Worm (Caenorhabditis elegans): ENCODE results near the gene Y38E10A.22.

DNA sequence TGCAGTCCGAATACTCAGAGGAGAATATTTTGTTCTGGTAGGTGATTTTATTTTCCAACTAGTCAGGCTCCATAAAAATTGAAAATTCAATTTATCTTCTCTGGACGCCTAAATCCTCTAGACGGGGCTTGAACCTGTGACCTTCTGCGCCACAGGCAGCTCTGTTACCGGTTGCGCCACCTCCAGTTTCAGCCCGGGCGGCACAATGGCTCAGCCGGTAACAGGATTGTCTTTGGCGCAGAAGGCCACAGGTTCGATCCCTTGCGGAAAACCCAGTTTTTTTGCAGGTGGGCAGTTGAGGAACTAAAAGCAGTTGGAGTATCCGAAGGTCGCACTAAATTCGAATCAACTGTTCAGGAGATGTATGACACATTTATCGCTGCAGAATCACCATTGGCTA is 7.7 kb downstream of the Y38E10A.22 start:
- no peak for TF ChIP-seq alr-1 (tag; optimal IDR thresholded peaks at IDR 0.05; ENCODE audit: borderline replicate concordance)
- TF ChIP-seq ztf-11 (tag; optimal IDR thresholded peaks at IDR 0.05) = no peak
- TF ChIP-seq zip-4 (GFP tag; optimal IDR thresholded peaks at IDR 0.05) = no peak
- TF ChIP-seq lir-3 (tag; optimal IDR thresholded peaks at IDR 0.05; ENCODE audit: poor library complexity) = no peak
- TF ChIP-seq fkh-10 (GFP tag; optimal IDR thresholded peaks at IDR 0.05) = no peak
- no peak for TF ChIP-seq C34B4.2 (tag; optimal IDR thresholded peaks at IDR 0.05)
- TF ChIP-seq ama-1 (optimal IDR thresholded peaks at IDR 0.05) = no peak
- no peak for TF ChIP-seq nhr-77 (tag; optimal IDR thresholded peaks at IDR 0.05)
- TF ChIP-seq lsy-2 (tag; optimal IDR thresholded peaks at IDR 0.05) = no peak
- no peak for TF ChIP-seq nhr-20 (tag; optimal IDR thresholded peaks at IDR 0.05)
- no peak for TF ChIP-seq elt-2 (tag; optimal IDR thresholded peaks at IDR 0.05)

Measured in whole organism, L1 larva.